Worm (Caenorhabditis elegans) whole organism, mixed stage, embryonic: Measurements from ENCODE around the gene F59B1.6.

Experiments used
- M03D4.4 ChIP-seq: sonication (generic microtip); optimal IDR thresholded peaks from 2 replicates; lab custom pipeline; 2017; ENCODE audit warnings: mild to moderate bottlenecking, missing genetic modification characterization, missing compliant biosample characterization
- bed-3 ChIP-seq: fragments of 200-800 bp; sonication (Bioruptor generic); optimal IDR thresholded peaks from 3 replicates; lab custom pipeline; 2018; ENCODE audit warnings: mild to moderate bottlenecking, missing genetic modification characterization, moderate library complexity, missing compliant biosample characterization
- blmp-1 ChIP-seq: fragments of 150-350 bp; optimal IDR thresholded peaks from 2 replicates; lab custom pipeline; 2014; ENCODE audit warnings: missing biosample characterization, missing genetic modification characterization
- ceh-39 ChIP-seq: fragments of 150-350 bp; optimal IDR thresholded peaks from 2 replicates; lab custom pipeline; 2014; ENCODE audit warnings: missing biosample characterization, missing genetic modification characterization
- ceh-43 ChIP-seq: fragments of 200-800 bp; sonication (Bioruptor generic); optimal IDR thresholded peaks from 2 replicates; lab custom pipeline; 2018; ENCODE audit warnings: mild to moderate bottlenecking, missing genetic modification characterization, moderate library complexity, missing compliant biosample characterization
- ceh-83 ChIP-seq: fragments of 200-800 bp; sonication (Bioruptor generic); optimal IDR thresholded peaks from 2 replicates; lab custom pipeline; 2018; ENCODE audit warnings: mild to moderate bottlenecking, missing genetic modification characterization, missing compliant biosample characterization
- ces-1 ChIP-seq: fragments of 150-350 bp; optimal IDR thresholded peaks from 2 replicates; lab custom pipeline; 2014; ENCODE audit warnings: missing biosample characterization, missing genetic modification reagents, missing genetic modification characterization
- cnd-1 ChIP-seq: fragments of 200-800 bp; sonication (Bioruptor generic); optimal IDR thresholded peaks from 2 replicates; lab custom pipeline; 2018; ENCODE audit warnings: mild to moderate bottlenecking, missing genetic modification characterization, missing compliant biosample characterization
- drap-1 ChIP-seq: fragments of 200-800 bp; sonication (Bioruptor generic); optimal IDR thresholded peaks from 3 replicates; lab custom pipeline; 2018; ENCODE audit warnings: mild to moderate bottlenecking, missing genetic modification characterization, missing compliant biosample characterization
- elt-3 ChIP-seq: fragments of 150-350 bp; optimal IDR thresholded peaks from 2 replicates; lab custom pipeline; 2014; ENCODE audit warnings: missing biosample characterization, missing genetic modification characterization
- flh-1 ChIP-seq: fragments of 200-800 bp; sonication (Bioruptor generic); optimal IDR thresholded peaks from 2 replicates; lab custom pipeline; 2018; ENCODE audit warnings: mild to moderate bottlenecking, missing genetic modification characterization, moderate library complexity, missing compliant biosample characterization
- hlh-1 ChIP-seq: fragments of 150-350 bp; optimal IDR thresholded peaks from 2 replicates; lab custom pipeline; 2014; ENCODE audit warnings: missing biosample characterization, missing genetic modification reagents, missing genetic modification characterization
- lin-13 ChIP-seq: fragments of 150-350 bp; optimal IDR thresholded peaks from 2 replicates; lab custom pipeline; 2014; ENCODE audit warnings: missing biosample characterization, missing genetic modification characterization
- lin-32 ChIP-seq: fragments of 200-800 bp; sonication (Bioruptor generic); optimal IDR thresholded peaks from 2 replicates; lab custom pipeline; 2018; ENCODE audit warnings: mild to moderate bottlenecking, missing genetic modification characterization, missing compliant biosample characterization
- mab-5 ChIP-seq: fragments of 150-350 bp; optimal IDR thresholded peaks from 2 replicates; lab custom pipeline; 2014; ENCODE audit warnings: missing biosample characterization, missing genetic modification characterization
- mls-2 ChIP-seq: sonication (generic microtip); optimal IDR thresholded peaks from 2 replicates; lab custom pipeline; 2016; ENCODE audit warnings: mild to moderate bottlenecking, missing genetic modification characterization, moderate library complexity, missing compliant biosample characterization
- nhr-12 ChIP-seq: fragments of 150-350 bp; optimal IDR thresholded peaks from 2 replicates; lab custom pipeline; 2014; ENCODE audit warnings: missing biosample characterization, missing genetic modification characterization
- nhr-2 ChIP-seq: fragments of 150-350 bp; optimal IDR thresholded peaks from 2 replicates; lab custom pipeline; 2014; ENCODE audit warnings: missing biosample characterization, missing genetic modification characterization
- nhr-28 ChIP-seq: fragments of 150-350 bp; optimal IDR thresholded peaks from 2 replicates; lab custom pipeline; 2014; ENCODE audit warnings: missing biosample characterization, missing genetic modification characterization
- pha-4 ChIP-seq: fragments of 150-350 bp; optimal IDR thresholded peaks from 2 replicates; lab custom pipeline; 2018; ENCODE audit warnings: missing biosample characterization, missing genetic modification reagents, missing genetic modification characterization
- sem-2 ChIP-seq: fragments of 200-800 bp; sonication (Bioruptor generic); optimal IDR thresholded peaks from 2 replicates; lab custom pipeline; 2018; ENCODE audit warnings: mild to moderate bottlenecking, missing genetic modification characterization, missing compliant biosample characterization
- snpc-4 ChIP-seq: fragments of 150-350 bp; optimal IDR thresholded peaks from 2 replicates; lab custom pipeline; 2014; ENCODE audit warnings: missing biosample characterization, missing genetic modification characterization
- sptf-1 ChIP-seq: sonication (generic microtip); optimal IDR thresholded peaks from 2 replicates; lab custom pipeline; 2017; ENCODE audit warnings: mild to moderate bottlenecking, missing genetic modification characterization, moderate library complexity, missing compliant biosample characterization
- tbx-8 ChIP-seq: fragments of 200-800 bp; sonication (Bioruptor generic); optimal IDR thresholded peaks from 2 replicates; lab custom pipeline; 2018; ENCODE audit warnings: mild to moderate bottlenecking, missing genetic modification characterization, moderate library complexity, missing compliant biosample characterization
- unc-120 ChIP-seq: sonication (generic microtip); optimal IDR thresholded peaks from 2 replicates; lab custom pipeline; 2017; ENCODE audit warnings: missing genetic modification characterization, missing compliant biosample characterization; ENCODE audit not compliant: poor library complexity, severe bottlenecking
- unc-39 ChIP-seq: fragments of 150-350 bp; optimal IDR thresholded peaks from 2 replicates; lab custom pipeline; 2014; ENCODE audit warnings: missing biosample characterization, missing genetic modification characterization
- unc-62 ChIP-seq: fragments of 150-350 bp; optimal IDR thresholded peaks from 2 replicates; lab custom pipeline; 2014; ENCODE audit warnings: missing biosample characterization, missing genetic modification reagents, missing genetic modification characterization
- zip-8 ChIP-seq: fragments of 150-350 bp; optimal IDR thresholded peaks from 2 replicates; lab custom pipeline; 2014; ENCODE audit warnings: missing biosample characterization, missing genetic modification characterization
- ztf-11 ChIP-seq: fragments of 150-350 bp; optimal IDR thresholded peaks from 2 replicates; lab custom pipeline; 2014; ENCODE audit warnings: missing biosample characterization, missing genetic modification characterization

F59B1.6 gene

DNA sequence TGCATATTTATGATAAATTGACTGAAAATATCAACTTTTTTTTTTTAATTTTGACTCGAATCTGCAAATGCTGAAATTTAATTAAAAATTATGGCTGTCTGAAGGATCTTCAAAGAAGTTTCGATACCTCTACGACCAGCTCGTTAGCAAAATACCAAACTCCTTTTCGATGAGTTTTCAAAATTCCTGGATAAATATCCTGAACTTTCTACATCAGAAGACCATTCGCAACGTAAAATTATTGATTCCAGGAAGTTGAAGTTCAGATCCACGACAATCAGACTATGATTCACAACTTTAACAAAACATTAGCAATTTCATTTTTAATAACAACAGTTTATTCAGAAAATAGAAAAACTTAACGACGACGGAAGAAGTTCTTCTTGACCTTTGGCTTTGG, 46.5 kb downstream of the F59B1.6 start:
- no peak for TF ChIP-seq ztf-11 (tag; lab: Kevin White, UChicago)
- no peak for TF ChIP-seq bed-3 (GFP tag; lab: Kevin White, UChicago)
- TF ChIP-seq drap-1 (GFP tag; lab: Kevin White, UChicago): no peak
- TF ChIP-seq ces-1 (GFP tag; lab: Kevin White, UChicago): no peak
- TF ChIP-seq lin-32 (GFP tag; lab: Kevin White, UChicago): no peak
- no peak for TF ChIP-seq elt-3 (tag; lab: Kevin White, UChicago)
- TF ChIP-seq pha-4 (tag; lab: Kevin White, UChicago): no peak
- TF ChIP-seq nhr-28 (tag; lab: Kevin White, UChicago): no peak
- no peak for TF ChIP-seq nhr-12 (tag; lab: Kevin White, UChicago)
- TF ChIP-seq zip-8: no peak
- TF ChIP-seq unc-39 (tag; lab: Kevin White, UChicago): no peak
- no peak for TF ChIP-seq sptf-1 (tag; lab: Kevin White, UChicago)
- no peak for TF ChIP-seq unc-120

- TF ChIP-seq mab-5 (tag; lab: Kevin White, UChicago): no peak
- TF ChIP-seq zip-8: no peak
- no peak for TF ChIP-seq bed-3 (GFP tag; lab: Kevin White, UChicago)
- no peak for TF ChIP-seq lin-32 (GFP tag; lab: Kevin White, UChicago)
- no peak for TF ChIP-seq cnd-1 (tag; lab: Kevin White, UChicago)
- TF ChIP-seq pha-4 (tag; lab: Kevin White, UChicago): no peak
- no peak for TF ChIP-seq mls-2 (tag; lab: Kevin White, UChicago)
- TF ChIP-seq unc-62 (GFP tag; lab: Kevin White, UChicago): no peak
- no peak for TF ChIP-seq blmp-1 (tag; lab: Kevin White, UChicago)
- TF ChIP-seq nhr-2: no peak
- TF ChIP-seq tbx-8 (GFP tag; lab: Kevin White, UChicago): no peak
- TF ChIP-seq ceh-39 (tag; lab: Kevin White, UChicago): no peak
These were observed 47.9 kb downstream of the F59B1.6 start for ce11 chrV:3583622-3584021.

- no peak for TF ChIP-seq sptf-1 (tag; lab: Kevin White, UChicago)
- TF ChIP-seq blmp-1 (tag; lab: Kevin White, UChicago): no peak
- no peak for TF ChIP-seq unc-62 (GFP tag; lab: Kevin White, UChicago)
- no peak for TF ChIP-seq flh-1 (GFP tag; lab: Kevin White, UChicago)
- TF ChIP-seq ceh-43: no peak
- no peak for TF ChIP-seq drap-1 (GFP tag; lab: Kevin White, UChicago)
- no peak for TF ChIP-seq snpc-4 (tag; lab: Kevin White, UChicago)
- no peak for TF ChIP-seq unc-39 (tag; lab: Kevin White, UChicago)
- TF ChIP-seq lin-32 (GFP tag; lab: Kevin White, UChicago): no peak
- TF ChIP-seq M03D4.4: no peak
- TF ChIP-seq mls-2 (tag; lab: Kevin White, UChicago): no peak
- no peak for TF ChIP-seq zip-8
- no peak for TF ChIP-seq ztf-11 (tag; lab: Kevin White, UChicago)
- TF ChIP-seq ceh-83: no peak
- no peak for TF ChIP-seq ceh-39 (tag; lab: Kevin White, UChicago)
These were observed 48.8 kb downstream of the F59B1.6 start for ce11 chrV:3582671-3583070.

ce11 chrV:3582086-3582485, 49.4 kb downstream of the F59B1.6 start:
- no peak for TF ChIP-seq hlh-1 (tag; lab: Kevin White, UChicago)
- TF ChIP-seq nhr-28 (tag; lab: Kevin White, UChicago): no peak
- TF ChIP-seq ceh-39 (tag; lab: Kevin White, UChicago): no peak
- TF ChIP-seq ztf-11 (tag; lab: Kevin White, UChicago): no peak
- no peak for TF ChIP-seq lin-32 (GFP tag; lab: Kevin White, UChicago)
- TF ChIP-seq snpc-4 (tag; lab: Kevin White, UChicago): no peak
- TF ChIP-seq nhr-2: no peak

- TF ChIP-seq sem-2 (GFP tag; lab: Kevin White, UChicago): no peak
- no peak for TF ChIP-seq unc-39 (tag; lab: Kevin White, UChicago)
- no peak for TF ChIP-seq nhr-12 (tag; lab: Kevin White, UChicago)
- no peak for TF ChIP-seq ceh-83
- no peak for TF ChIP-seq cnd-1 (tag; lab: Kevin White, UChicago)
- no peak for TF ChIP-seq flh-1 (GFP tag; lab: Kevin White, UChicago)
- no peak for TF ChIP-seq mls-2 (tag; lab: Kevin White, UChicago)
- TF ChIP-seq zip-8: no peak
- no peak for TF ChIP-seq ztf-11 (tag; lab: Kevin White, UChicago)
- no peak for TF ChIP-seq hlh-1 (tag; lab: Kevin White, UChicago)
- no peak for TF ChIP-seq blmp-1 (tag; lab: Kevin White, UChicago)
- TF ChIP-seq lin-13 (tag; lab: Kevin White, UChicago): no peak
- TF ChIP-seq, all 35 proteins: peak for 0
These were observed 49.8 kb downstream of the F59B1.6 start for ce11 chrV:3581643-3582042.
